Worm (Caenorhabditis elegans) whole organism, L1 larva: ENCODE results near the gene clec-195.

ENCODE experiments used
- C16A3.4 ChIP-seq: fragments of 150-350 bp; optimal IDR thresholded peaks from 2 replicates; lab custom pipeline; 2014; ENCODE audit warnings: missing biosample characterization, missing genetic modification characterization
- F16B12.6 ChIP-seq: fragments of 150-350 bp; optimal IDR thresholded peaks from 2 replicates; lab custom pipeline; 2014; ENCODE audit warnings: missing biosample characterization, missing genetic modification characterization
- aha-1 ChIP-seq: fragments of 150-350 bp; optimal IDR thresholded peaks from 2 replicates; lab custom pipeline; 2014; ENCODE audit warnings: missing biosample characterization, missing genetic modification characterization
- aly-2 ChIP-seq: fragments of 150-350 bp; optimal IDR thresholded peaks from 2 replicates; lab custom pipeline; 2014; ENCODE audit warnings: missing biosample characterization, missing genetic modification characterization
- ama-1 ChIP-seq: fragments of 150-350 bp; optimal IDR thresholded peaks from 2 replicates; lab custom pipeline; 2014
- blmp-1 ChIP-seq: fragments of 150-350 bp; optimal IDR thresholded peaks from 2 replicates; lab custom pipeline; 2014; ENCODE audit warnings: missing biosample characterization, missing genetic modification characterization
- ceh-63 ChIP-seq: fragments of 200-800 bp; sonication (Bioruptor generic); optimal IDR thresholded peaks from 2 replicates; lab custom pipeline; 2018; ENCODE audit warnings: mild to moderate bottlenecking, missing genetic modification characterization, missing compliant biosample characterization
- ceh-8 ChIP-seq: fragments of 200-800 bp; sonication (Bioruptor generic); optimal IDR thresholded peaks from 2 replicates; lab custom pipeline; 2018; ENCODE audit warnings: mild to moderate bottlenecking, missing genetic modification characterization, moderate library complexity, missing compliant biosample characterization
- ceh-82 ChIP-seq, 3 experiments: fragments of 150-350 bp in 1 of 3; sonication (generic microtip) in 2 of 3; optimal IDR thresholded peaks; 2 replicates each; lab custom pipeline; 2014 to 2017; ENCODE audit warnings: missing biosample characterization in 3 of 3, missing genetic modification characterization in 3 of 3
- ceh-88 ChIP-seq: fragments of 200-800 bp; sonication (Bioruptor generic); IDR thresholded peaks from 2 replicates; pipeline ENCODE4 v1.3.6; 2022; ENCODE audit warnings: missing genetic modification characterization, missing compliant biosample characterization
- dsc-1 ChIP-seq: sonication (generic microtip); optimal IDR thresholded peaks from 2 replicates; lab custom pipeline; 2016; ENCODE audit warnings: mild to moderate bottlenecking, missing genetic modification characterization, missing compliant biosample characterization
- efl-1 ChIP-seq, 4 experiments: fragments of 150-350 bp; optimal IDR thresholded peaks in 3 of 4; peaks in 1 of 4; 1 replicate in 1 of 4; 2 replicates in 3 of 4; lab custom pipeline; 2014; ENCODE audit warnings: missing biosample characterization in 2 of 4, missing genetic modification characterization in 2 of 4, missing genetic modification reagents in 2 of 4
- egl-27 ChIP-seq, 2 experiments: fragments of 150-350 bp in 1 of 2; sonication (generic microtip); optimal IDR thresholded peaks; 3 replicates each; lab custom pipeline; 2017 to 2018; ENCODE audit warnings: missing biosample characterization in 2 of 2, missing genetic modification characterization in 2 of 2, missing genetic modification reagents in 2 of 2
- elt-3 ChIP-seq, 6 experiments: fragments of 150-350 bp in 1 of 6; sonication (generic microtip); optimal IDR thresholded peaks; 2 replicates each; lab custom pipeline; 2017 to 2018; ENCODE audit warnings: missing biosample characterization in 6 of 6, missing genetic modification characterization in 6 of 6, inconsistent platforms in 1 of 6
- ets-5 ChIP-seq: fragments of 200-800 bp; sonication (Bioruptor generic); IDR thresholded peaks from 2 replicates; pipeline ENCODE4 v1.3.6; 2022; ENCODE audit warnings: missing genetic modification characterization, missing compliant biosample characterization
- fkh-4 ChIP-seq: sonication (generic microtip); optimal IDR thresholded peaks from 2 replicates; lab custom pipeline; 2016; ENCODE audit warnings: missing compliant biosample characterization, missing genetic modification characterization, borderline replicate concordance
- fkh-8 ChIP-seq: sonication (generic microtip); optimal IDR thresholded peaks from 2 replicates; lab custom pipeline; 2016; ENCODE audit warnings: mild to moderate bottlenecking, missing genetic modification characterization, missing compliant biosample characterization
- fos-1 ChIP-seq: fragments of 150-350 bp; optimal IDR thresholded peaks from 2 replicates; lab custom pipeline; 2014; ENCODE audit warnings: missing biosample characterization, missing genetic modification characterization
- grh-1 ChIP-seq: fragments of 200-800 bp; sonication (Bioruptor generic); IDR thresholded peaks from 2 replicates; pipeline ENCODE4 v1.3.6; 2022; ENCODE audit warnings: missing genetic modification reagents, missing genetic modification characterization, missing compliant biosample characterization
- hlh-17 ChIP-seq: fragments of 200-800 bp; sonication (Bioruptor generic); optimal IDR thresholded peaks from 2 replicates; lab custom pipeline; 2018; ENCODE audit warnings: missing genetic modification characterization, mild to moderate bottlenecking, missing compliant biosample characterization, moderate library complexity, borderline replicate concordance
- hlh-4 ChIP-seq: sonication (generic microtip); optimal IDR thresholded peaks from 2 replicates; lab custom pipeline; 2016; ENCODE audit warnings: mild to moderate bottlenecking, missing genetic modification characterization, missing compliant biosample characterization
- hpl-2 ChIP-seq: fragments of 150-350 bp; optimal IDR thresholded peaks from 2 replicates; lab custom pipeline; 2014; ENCODE audit warnings: missing biosample characterization, missing genetic modification reagents, missing genetic modification characterization
- jun-1 ChIP-seq: fragments of 150-350 bp; optimal IDR thresholded peaks from 2 replicates; lab custom pipeline; 2014; ENCODE audit warnings: missing biosample characterization, missing genetic modification reagents, missing genetic modification characterization
- lin-14 ChIP-seq: fragments of 200-800 bp; sonication (Bioruptor generic); optimal IDR thresholded peaks from 2 replicates; lab custom pipeline; 2018; ENCODE audit warnings: mild to moderate bottlenecking, missing genetic modification characterization, moderate library complexity, missing compliant biosample characterization
- lin-15B ChIP-seq: fragments of 150-350 bp; sonication (generic microtip); optimal IDR thresholded peaks from 3 replicates; lab custom pipeline; 2014; ENCODE audit warnings: missing biosample characterization, missing genetic modification characterization
- lin-35 ChIP-seq, 2 experiments: fragments of 150-350 bp; optimal IDR thresholded peaks; 2 replicates each; lab custom pipeline; 2014; ENCODE audit warnings: missing biosample characterization in 2 of 2, missing genetic modification characterization in 2 of 2, missing genetic modification reagents in 2 of 2
- mdl-1 ChIP-seq, 2 experiments: fragments of 150-350 bp; optimal IDR thresholded peaks; 2 replicates each; lab custom pipeline; 2014 to 2017; ENCODE audit warnings: missing biosample characterization in 2 of 2, missing genetic modification characterization in 2 of 2, inconsistent platforms in 1 of 2
- mef-2 ChIP-seq: fragments of 150-350 bp; optimal IDR thresholded peaks from 2 replicates; lab custom pipeline; 2014; ENCODE audit warnings: missing biosample characterization, missing genetic modification characterization
- mep-1 ChIP-seq: fragments of 150-350 bp; optimal IDR thresholded peaks from 2 replicates; lab custom pipeline; 2014; ENCODE audit warnings: missing biosample characterization, missing genetic modification characterization
- nhr-19 ChIP-seq: fragments of 200-800 bp; sonication (Bioruptor generic); conservative IDR thresholded peaks from 2 replicates; pipeline ENCODE4 v1.3.6; 2022; ENCODE audit warnings: missing genetic modification characterization, missing compliant biosample characterization
- nhr-47 ChIP-seq: sonication (generic microtip); optimal IDR thresholded peaks from 2 replicates; lab custom pipeline; 2016; ENCODE audit warnings: mild to moderate bottlenecking, missing genetic modification characterization, moderate library complexity, missing compliant biosample characterization
- nhr-71 ChIP-seq: sonication (generic microtip); optimal IDR thresholded peaks from 2 replicates; lab custom pipeline; 2016; ENCODE audit warnings: mild to moderate bottlenecking, missing genetic modification characterization, moderate library complexity, missing compliant biosample characterization
- nhr-76 ChIP-seq: sonication (generic microtip); optimal IDR thresholded peaks from 2 replicates; lab custom pipeline; 2017; ENCODE audit warnings: missing biosample characterization, missing genetic modification characterization
- nhr-84 ChIP-seq: sonication (generic microtip); optimal IDR thresholded peaks from 2 replicates; lab custom pipeline; 2017; ENCODE audit warnings: missing biosample characterization, missing genetic modification characterization
- nhr-90 ChIP-seq: sonication (generic microtip); optimal IDR thresholded peaks from 2 replicates; lab custom pipeline; 2016; ENCODE audit warnings: mild to moderate bottlenecking, missing genetic modification characterization, missing compliant biosample characterization; ENCODE audit not compliant: poor library complexity
- pag-3 ChIP-seq: sonication (generic microtip); optimal IDR thresholded peaks from 2 replicates; lab custom pipeline; 2017; ENCODE audit warnings: missing genetic modification characterization, mild to moderate bottlenecking, missing compliant biosample characterization, antibody characterized with exemption, borderline replicate concordance; ENCODE audit not compliant: insufficient read depth
- snpc-4 ChIP-seq: fragments of 150-350 bp; optimal IDR thresholded peaks from 2 replicates; lab custom pipeline; 2014; ENCODE audit warnings: missing biosample characterization, missing genetic modification characterization
- snu-23 ChIP-seq: sonication (generic microtip); optimal IDR thresholded peaks from 2 replicates; lab custom pipeline; 2016; ENCODE audit warnings: missing genetic modification characterization, missing compliant biosample characterization
- sptf-1 ChIP-seq: fragments of 150-350 bp; optimal IDR thresholded peaks from 2 replicates; lab custom pipeline; 2014; ENCODE audit warnings: missing biosample characterization, missing genetic modification characterization
- swsn-7 ChIP-seq: sonication (generic microtip); optimal IDR thresholded peaks from 2 replicates; lab custom pipeline; 2016; ENCODE audit warnings: missing genetic modification characterization, missing compliant biosample characterization
- unc-62 ChIP-seq: fragments of 150-350 bp; optimal IDR thresholded peaks from 2 replicates; lab custom pipeline; 2014; ENCODE audit warnings: missing biosample characterization, missing genetic modification reagents, missing genetic modification characterization
- unc-86 ChIP-seq: sonication (generic microtip); optimal IDR thresholded peaks from 2 replicates; lab custom pipeline; 2016; ENCODE audit warnings: missing genetic modification characterization, missing compliant biosample characterization
- unc-98 ChIP-seq: fragments of 200-800 bp; sonication (Bioruptor generic); IDR thresholded peaks from 2 replicates; pipeline ENCODE4 v1.3.6; 2022; ENCODE audit warnings: missing genetic modification characterization, missing compliant biosample characterization
- vab-15 ChIP-seq: sonication (generic microtip); optimal IDR thresholded peaks from 2 replicates; lab custom pipeline; 2017; ENCODE audit warnings: missing genotype, mild to moderate bottlenecking, missing genetic modification characterization, missing compliant biosample characterization
- zag-1 ChIP-seq: fragments of 150-350 bp; optimal IDR thresholded peaks from 2 replicates; lab custom pipeline; 2014; ENCODE audit warnings: missing biosample characterization, missing genetic modification characterization
- ztf-4 ChIP-seq: fragments of 150-350 bp; optimal IDR thresholded peaks from 2 replicates; lab custom pipeline; 2014; ENCODE audit warnings: missing biosample characterization, missing genetic modification characterization

Gene clec-195

DNA sequence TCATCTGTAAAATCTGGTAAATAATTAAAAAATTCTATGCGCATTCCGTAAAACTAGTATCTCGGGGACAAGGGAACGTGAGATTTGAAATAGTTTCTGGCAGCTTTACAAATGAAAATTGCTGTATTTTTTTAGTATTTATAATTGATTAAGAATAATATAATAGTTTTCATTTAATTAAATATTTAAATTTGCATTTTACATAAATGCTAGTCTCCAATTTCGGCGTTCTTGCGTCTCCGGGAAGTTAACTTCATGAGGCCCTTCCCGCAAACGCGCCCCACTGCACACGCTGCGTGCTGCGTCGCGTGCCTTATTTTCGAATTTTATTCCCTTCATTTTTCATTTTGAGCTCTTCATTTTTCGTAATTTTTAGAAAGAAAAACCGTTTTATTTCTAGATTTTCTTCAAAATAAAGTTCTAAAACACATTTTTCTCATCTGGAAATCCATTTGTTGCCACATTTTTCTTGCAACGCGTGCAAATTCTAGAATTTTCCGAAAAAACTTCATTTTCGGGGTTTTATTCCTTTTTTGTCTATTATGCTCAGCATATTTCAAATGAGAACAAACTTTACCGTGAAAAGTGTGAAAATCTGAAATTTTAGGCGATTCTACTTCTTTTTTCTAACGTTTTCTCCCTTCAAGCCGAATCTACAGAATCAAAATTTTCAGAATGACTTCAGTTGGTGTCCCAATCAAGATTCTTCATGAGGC is 42.0 kb upstream of the clec-195 start, which contains the start of the genes snx-13 and snr-1 (continued):
- peak; percentile 80 to 87 (median 85) for TF ChIP-seq ceh-82 (tag; optimal IDR thresholded peaks at IDR 0.05; lab: Kevin White, UChicago)
- peak; percentile 90 for TF ChIP-seq nhr-90 (tag; lab: Kevin White, UChicago)
- peak; percentile 75 to 77 for TF ChIP-seq efl-1 (optimal IDR thresholded peaks at IDR 0.05; lab: Kevin White, UChicago)
- TF ChIP-seq efl-1 (GFP tag; optimal IDR thresholded peaks at IDR 0.05 in 1 of 2; lab: Kevin White, UChicago): peak; percentile 64 to 94
- peak; percentile 81 for TF ChIP-seq ceh-63 (GFP tag; lab: Kevin White, UChicago)
- peak; percentile 50 for TF ChIP-seq jun-1
- peak; percentile 62 for TF ChIP-seq dsc-1 (tag; lab: Kevin White, UChicago)
- TF ChIP-seq nhr-76: no peak
- TF ChIP-seq hlh-17: no peak
- peak; percentile 21 for TF ChIP-seq blmp-1 (tag; lab: Kevin White, UChicago)
- TF ChIP-seq F16B12.6 (tag; lab: Kevin White, UChicago): no peak
- peak; percentile 90 for TF ChIP-seq nhr-71 (tag; lab: Kevin White, UChicago)
- peak; percentile 17 for TF ChIP-seq aly-2 (tag; lab: Kevin White, UChicago)
- TF ChIP-seq ceh-88 (GFP tag; lab: Robert Waterston, UW): peak; percentile 87
- TF ChIP-seq pag-3: no peak
- TF ChIP-seq lin-15B: peak; percentile 90
- peak; percentile 87 for TF ChIP-seq snu-23 (GFP tag; lab: Kevin White, UChicago)
- TF ChIP-seq C16A3.4 (tag; lab: Kevin White, UChicago): peak; percentile 84
- no peak for TF ChIP-seq ama-1 (lab: Kevin White, UChicago)
- TF ChIP-seq mdl-1 (tag; optimal IDR thresholded peaks at IDR 0.05; lab: Kevin White, UChicago): peak in 1 of 2 experiments; percentile 75
- TF ChIP-seq unc-62 (GFP tag; lab: Kevin White, UChicago): no peak
- TF ChIP-seq lin-35 (GFP tag; optimal IDR thresholded peaks at IDR 0.05; lab: Kevin White, UChicago): peak; percentile 73 to 85
- no peak for TF ChIP-seq sptf-1 (tag; lab: Kevin White, UChicago)
- TF ChIP-seq fos-1 (tag; lab: Kevin White, UChicago): peak; percentile 61
- TF ChIP-seq mep-1 (tag; lab: Kevin White, UChicago): peak; percentile 80
- peak; percentile 68 for TF ChIP-seq fkh-4 (tag; lab: Kevin White, UChicago)
- TF ChIP-seq vab-15 (tag; lab: Kevin White, UChicago): peak; percentile 95
- peak; percentile 77 for TF ChIP-seq unc-86
- TF ChIP-seq nhr-84 (tag; lab: Kevin White, UChicago): no peak
- TF ChIP-seq grh-1 (GFP tag; lab: Robert Waterston, UW): no peak
- peak in 1 of 6 experiments; percentile 5 for TF ChIP-seq elt-3 (tag; optimal IDR thresholded peaks at IDR 0.05; lab: Kevin White, UChicago)
- TF ChIP-seq snpc-4 (tag; lab: Kevin White, UChicago): peak; percentile 2
- peak; percentile 25 for TF ChIP-seq mef-2
- no peak for TF ChIP-seq zag-1

DNA sequence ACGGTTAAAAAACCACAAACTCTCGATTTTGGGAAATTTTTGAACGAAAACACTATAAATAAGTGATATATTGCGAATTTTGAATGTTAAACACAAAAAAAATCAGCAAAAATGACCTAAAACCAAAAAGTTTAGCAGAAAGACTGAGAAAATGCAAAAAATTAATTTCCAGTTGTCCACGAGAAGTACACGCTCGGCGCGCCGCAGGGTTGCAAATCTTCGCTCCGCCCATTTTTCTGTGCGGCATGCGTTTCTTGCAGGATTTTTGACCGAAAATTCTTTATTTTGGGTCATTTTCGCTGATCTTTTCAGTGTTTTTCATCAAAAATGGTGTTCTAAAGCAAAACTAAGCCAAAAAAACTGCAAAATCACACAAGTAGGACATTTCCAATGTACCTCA is 39.2 kb upstream of the clec-195 start:
- TF ChIP-seq ets-5 (GFP tag; lab: Robert Waterston, UW) (no peak), F16B12.6 (tag; lab: Kevin White, UChicago) (no peak), efl-1 (optimal IDR thresholded peaks at IDR 0.05; lab: Kevin White, UChicago) (peak in 1 of 2 experiments; percentile 38), efl-1 (GFP tag; optimal IDR thresholded peaks at IDR 0.05 in 1 of 2; lab: Kevin White, UChicago) (no peak)
- TF ChIP-seq, all 84 proteins: peak for 1

DNA sequence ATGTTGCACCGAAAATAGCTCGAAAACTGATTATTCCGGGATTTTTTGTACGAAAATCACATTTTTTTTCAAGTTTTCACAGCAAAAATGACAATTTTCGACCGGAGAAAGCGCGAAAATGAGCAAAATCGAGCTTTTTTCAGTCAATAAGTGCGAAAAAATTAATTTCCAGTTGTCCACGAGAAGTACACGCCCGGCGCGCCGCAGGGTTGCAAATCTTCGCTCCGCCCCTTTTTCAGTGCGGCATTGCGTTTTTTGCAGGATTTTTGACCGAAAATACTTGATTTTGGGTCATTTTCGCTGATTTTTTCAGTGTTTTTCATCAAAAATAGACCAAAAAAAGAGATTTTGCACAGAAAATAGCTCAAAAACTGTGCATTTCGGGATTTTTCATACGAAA is 38.7 kb upstream of the clec-195 start:
- TF ChIP-seq jun-1: no peak
- no peak for TF ChIP-seq hpl-2
- peak; percentile 44 for TF ChIP-seq snu-23 (GFP tag; lab: Kevin White, UChicago)
- no peak for TF ChIP-seq lin-14 (GFP tag; lab: Kevin White, UChicago)
- TF ChIP-seq grh-1 (GFP tag; lab: Robert Waterston, UW): no peak
- TF ChIP-seq aly-2 (tag; lab: Kevin White, UChicago): no peak
- TF ChIP-seq F16B12.6 (tag; lab: Kevin White, UChicago): no peak
- peak; percentile 6 for TF ChIP-seq fkh-8 (tag; lab: Kevin White, UChicago)
- TF ChIP-seq unc-62 (GFP tag; lab: Kevin White, UChicago): no peak
- no peak for TF ChIP-seq mef-2
- no peak for TF ChIP-seq aha-1 (tag; lab: Kevin White, UChicago)
- peak; percentile 22 to 36 for TF ChIP-seq efl-1 (optimal IDR thresholded peaks at IDR 0.05; lab: Kevin White, UChicago)
- TF ChIP-seq efl-1 (GFP tag; optimal IDR thresholded peaks at IDR 0.05 in 1 of 2; lab: Kevin White, UChicago): peak; percentile 33 to 92
- peak in 1 of 3 experiments; percentile 34 for TF ChIP-seq ceh-82 (tag; optimal IDR thresholded peaks at IDR 0.05; lab: Kevin White, UChicago)
- peak; percentile 38 for TF ChIP-seq nhr-47 (tag; lab: Kevin White, UChicago)
- TF ChIP-seq swsn-7: peak; percentile 5
- TF ChIP-seq hlh-4 (tag; lab: Kevin White, UChicago): no peak
- no peak for TF ChIP-seq unc-98 (GFP tag; lab: Robert Waterston, UW)
- no peak for TF ChIP-seq ztf-4 (tag; lab: Kevin White, UChicago)
- peak; percentile 31 for TF ChIP-seq nhr-19 (GFP tag; lab: Robert Waterston, UW)
- no peak for TF ChIP-seq ceh-8 (GFP tag; lab: Kevin White, UChicago)
- TF ChIP-seq hlh-17: no peak
- TF ChIP-seq ama-1 (lab: Kevin White, UChicago): no peak
- TF ChIP-seq egl-27 (tag; optimal IDR thresholded peaks at IDR 0.05; lab: Kevin White, UChicago): no peak
